Fruit fly (Drosophila melanogaster): ENCODE results near the gene Glut4EF.

- TF ChIP-seq EcR (GFP tag; optimal IDR thresholded peaks at IDR 0.05) (no peak), CG8478 (optimal IDR thresholded peaks at IDR 0.05) (no peak), Dll (optimal IDR thresholded peaks at IDR 0.05) (no peak), psq (optimal IDR thresholded peaks at IDR 0.05) (no peak), pan (optimal IDR thresholded peaks at IDR 0.05) (no peak), usp (GFP tag; optimal IDR thresholded peaks at IDR 0.05) (no peak)
Measured at dm6 chr3R:9891948-9892608, 17.6 kb downstream of the Glut4EF start.

Measured in whole organism.